Fruit fly (Drosophila melanogaster) whole organism, adult: ENCODE results near the gene CG11360.

Experiments used
- CG11617 ChIP-seq: fragments of 200-800 bp; sonication (Bioruptor generic); optimal IDR thresholded peaks from 2 replicates; lab custom pipeline; 2017; ENCODE audit warnings: mild to moderate bottlenecking, missing biosample characterization, missing genetic modification reagents, missing genetic modification characterization
- CG12768 ChIP-seq: fragments of 200-800 bp; sonication (Bioruptor generic); optimal IDR thresholded peaks from 2 replicates; lab custom pipeline; 2017; ENCODE audit warnings: missing biosample characterization, missing genetic modification characterization, mild to moderate bottlenecking, moderate library complexity, missing genetic modification reagents
- CG14711 ChIP-seq: fragments of 200-800 bp; sonication (Bioruptor generic); optimal IDR thresholded peaks from 2 replicates; lab custom pipeline; 2018; ENCODE audit warnings: missing biosample characterization, mild to moderate bottlenecking, missing genetic modification characterization, moderate library complexity
- CG1620 ChIP-seq: fragments of 200-800 bp; sonication (Bioruptor generic); optimal IDR thresholded peaks from 2 replicates; lab custom pipeline; 2016; ENCODE audit warnings: missing biosample characterization, missing genetic modification characterization
- CG33017 ChIP-seq: fragments of 200-800 bp; sonication (Bioruptor generic); optimal IDR thresholded peaks from 2 replicates; lab custom pipeline; 2018; ENCODE audit warnings: missing biosample characterization, mild to moderate bottlenecking, missing genetic modification characterization, moderate library complexity
- CG5204 ChIP-seq: fragments of 200-800 bp; sonication (Bioruptor generic); optimal IDR thresholded peaks from 2 replicates; lab custom pipeline; 2016; ENCODE audit warnings: missing biosample characterization, missing genetic modification characterization
- CG7045 ChIP-seq: fragments of 200-800 bp; sonication (Bioruptor generic); optimal IDR thresholded peaks from 2 replicates; lab custom pipeline; 2017; ENCODE audit warnings: missing biosample characterization, mild to moderate bottlenecking, missing genetic modification characterization
- CG7101 ChIP-seq: fragments of 200-800 bp; sonication (Bioruptor generic); optimal IDR thresholded peaks from 2 replicates; lab custom pipeline; 2018; ENCODE audit warnings: missing biosample characterization, mild to moderate bottlenecking, missing genetic modification characterization, moderate library complexity
- Clk ChIP-seq: fragments of 200-800 bp; sonication (Bioruptor generic); optimal IDR thresholded peaks from 2 replicates; lab custom pipeline; 2017; ENCODE audit warnings: missing biosample characterization, missing genetic modification characterization
- Crg-1 ChIP-seq: fragments of 200-800 bp; sonication (Bioruptor generic); optimal IDR thresholded peaks from 2 replicates; lab custom pipeline; 2016; ENCODE audit warnings: missing biosample characterization, missing genetic modification characterization
- Hr96 ChIP-seq: fragments of 200-800 bp; sonication (Bioruptor generic); optimal IDR thresholded peaks from 2 replicates; lab custom pipeline; 2016; ENCODE audit warnings: missing biosample characterization, missing genetic modification characterization
- Mnt ChIP-seq: fragments of 200-800 bp; sonication (Bioruptor generic); optimal IDR thresholded peaks from 2 replicates; lab custom pipeline; 2016; ENCODE audit warnings: missing biosample characterization, mild to moderate bottlenecking, missing genetic modification characterization
- bab1 ChIP-seq: fragments of 200-800 bp; sonication (Bioruptor generic); optimal IDR thresholded peaks from 3 replicates; lab custom pipeline; 2019; ENCODE audit warnings: missing biosample characterization, mild to moderate bottlenecking, missing genetic modification characterization, moderate library complexity
- cic ChIP-seq: fragments of 200-800 bp; sonication (Bioruptor generic); optimal IDR thresholded peaks from 2 replicates; lab custom pipeline; 2017; ENCODE audit warnings: missing biosample characterization, mild to moderate bottlenecking, missing genetic modification characterization, moderate library complexity
- cnc ChIP-seq, 2 experiments: fragments of >200 bp; optimal IDR thresholded peaks; 2 replicates each; lab custom pipeline; 2017
- kay ChIP-seq: fragments of 200-800 bp; sonication (Bioruptor generic); peaks from one replicate; lab custom pipeline; 2016; ENCODE audit warnings: missing biosample characterization, missing genetic modification characterization, borderline replicate concordance
- ovo ChIP-seq: fragments of 200-800 bp; sonication (Bioruptor generic); optimal IDR thresholded peaks from 2 replicates; lab custom pipeline; 2016; ENCODE audit warnings: missing biosample characterization, missing genetic modification characterization
- pad ChIP-seq: fragments of 200-800 bp; sonication (Bioruptor generic); optimal IDR thresholded peaks from 3 replicates; lab custom pipeline; 2017; ENCODE audit warnings: missing biosample characterization, missing genetic modification characterization, mild to moderate bottlenecking, moderate library complexity, missing genetic modification reagents
- tj ChIP-seq: fragments of 200-800 bp; sonication (Bioruptor generic); optimal IDR thresholded peaks from 3 replicates; lab custom pipeline; 2017; ENCODE audit warnings: missing biosample characterization, mild to moderate bottlenecking, missing genetic modification characterization, moderate library complexity
- toe ChIP-seq: fragments of 200-800 bp; sonication (Bioruptor generic); optimal IDR thresholded peaks from 2 replicates; lab custom pipeline; 2016; ENCODE audit warnings: missing biosample characterization, missing genetic modification characterization

The CG11360 gene

DNA sequence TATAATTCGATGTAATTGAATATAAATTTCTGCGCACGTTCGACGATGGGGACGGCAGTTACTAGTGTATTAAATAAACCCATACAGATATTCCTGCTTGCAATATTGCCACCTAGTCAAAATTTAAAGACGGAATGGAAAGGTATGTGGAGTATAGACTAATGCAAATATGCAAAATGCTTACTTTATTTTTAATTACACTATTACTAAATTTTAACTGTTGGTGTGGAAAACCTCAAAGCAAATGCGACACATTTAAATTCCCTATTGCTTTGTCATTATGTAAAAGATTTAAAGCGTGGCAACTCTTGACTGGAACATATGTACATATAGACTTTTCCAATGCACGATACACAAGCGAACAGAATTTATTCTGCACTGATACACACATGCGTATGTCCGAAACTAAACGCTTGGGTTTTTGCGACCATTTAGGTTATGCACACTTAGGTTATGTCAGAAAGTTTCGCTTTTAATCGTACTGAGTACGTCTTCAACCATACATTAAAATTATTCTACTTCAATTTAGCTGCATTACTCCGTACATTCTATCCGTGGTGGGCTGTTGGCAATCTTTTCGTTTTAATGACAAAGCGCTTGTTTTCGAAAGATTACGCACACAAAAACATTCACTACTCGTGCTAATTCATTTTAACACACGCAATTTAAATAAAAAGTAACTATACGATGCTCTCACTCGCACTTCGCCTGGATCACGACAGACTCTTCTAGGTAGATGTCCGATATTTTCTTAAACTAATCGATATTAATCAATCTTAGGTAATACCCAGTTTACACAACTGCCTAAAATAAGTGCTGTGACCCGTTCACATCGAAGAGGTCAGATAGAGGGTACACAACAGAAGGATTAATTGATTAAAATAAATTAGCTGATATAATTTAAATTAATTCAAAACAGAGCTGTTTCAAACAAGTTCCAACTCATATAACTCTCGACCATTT is 10.8 kb upstream of the CG11360 start, which contains the start of gene gw:
TSS of gene gw (minus strand) at position 725 of the 963 bp plus-strand sequence.
- TF ChIP-seq CG33017 (tag; lab: Kevin White, UChicago) (peak; percentile 45), pad (peak; percentile 65), Hr96 (GFP tag; lab: Kevin White, UChicago) (no peak), ovo (peak; percentile 84), CG1620 (peak; percentile 82), CG7045 (GFP tag; lab: Kevin White, UChicago) (peak; percentile 78), tj (peak; percentile 48), bab1 (GFP tag; lab: Kevin White, UChicago) (peak; percentile 73), CG14711 (tag; lab: Kevin White, UChicago) (peak; percentile 89), CG5204 (GFP tag; lab: Kevin White, UChicago) (peak; percentile 84), Crg-1 (peak; percentile 88), toe (GFP tag; lab: Kevin White, UChicago) (peak; percentile 87), cnc (optimal IDR thresholded peaks at IDR 0.05; lab: Kevin White, UChicago) (peak in 1 of 2 experiments; percentile 57), CG11617 (GFP tag; lab: Kevin White, UChicago) (peak; percentile 86), cic (peak; percentile 67), Clk (peak; percentile 71), CG7101 (tag; lab: Kevin White, UChicago) (peak; percentile 86), Mnt (GFP tag; lab: Kevin White, UChicago) (peak; percentile 90), CG12768 (GFP tag; lab: Kevin White, UChicago) (peak; percentile 75), kay (GFP tag; lab: Kevin White, UChicago) (peak; percentile 94)

- TF ChIP-seq kay (GFP tag; lab: Kevin White, UChicago) (peak; percentile 55), CG5204 (GFP tag; lab: Kevin White, UChicago) (no peak)
Observed at dm6 chr4:662101-662500, 8.8 kb upstream of the CG11360 start.

DNA sequence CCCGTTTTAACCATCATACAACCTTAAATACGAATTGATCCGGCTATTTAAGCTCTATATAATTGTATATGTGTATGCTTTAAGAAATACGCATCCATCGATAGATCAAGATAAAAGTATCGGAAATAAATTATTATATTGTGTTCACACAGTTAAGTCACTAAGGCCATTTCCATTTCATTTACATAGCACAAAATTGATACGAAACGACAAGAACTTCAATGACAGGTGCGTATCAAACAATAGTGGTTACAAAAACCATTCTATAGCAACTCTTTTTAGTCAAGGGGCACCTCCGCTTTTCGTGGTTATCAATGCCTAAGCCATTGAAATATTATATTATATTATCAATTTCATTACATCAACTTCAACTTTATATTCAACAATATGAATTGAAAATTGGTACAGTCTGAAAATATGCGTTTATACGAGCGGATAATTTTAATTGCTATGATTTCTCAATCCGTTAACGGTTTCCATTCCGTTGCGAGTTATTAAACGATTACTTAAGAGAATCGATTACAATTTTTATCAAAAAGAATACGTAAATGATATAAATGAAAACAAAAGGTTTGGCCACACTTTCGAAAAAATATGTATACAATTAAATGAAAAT is 7.8 kb upstream of the CG11360 start, which contains the start of the genes CG46466 and Slip1:
TSS of gene CG46466 (minus strand) at position 70 of the 616 bp plus-strand sequence.
TSS of gene Slip1 (plus strand) at position 567 of the 616 bp plus-strand sequence.
- TF ChIP-seq CG11617 (GFP tag; lab: Kevin White, UChicago) (peak; percentile 16), CG5204 (GFP tag; lab: Kevin White, UChicago) (peak; percentile 44), kay (GFP tag; lab: Kevin White, UChicago) (no peak), tj (no peak), CG1620 (peak; percentile 39), CG12768 (GFP tag; lab: Kevin White, UChicago) (peak; percentile 16)

DNA sequence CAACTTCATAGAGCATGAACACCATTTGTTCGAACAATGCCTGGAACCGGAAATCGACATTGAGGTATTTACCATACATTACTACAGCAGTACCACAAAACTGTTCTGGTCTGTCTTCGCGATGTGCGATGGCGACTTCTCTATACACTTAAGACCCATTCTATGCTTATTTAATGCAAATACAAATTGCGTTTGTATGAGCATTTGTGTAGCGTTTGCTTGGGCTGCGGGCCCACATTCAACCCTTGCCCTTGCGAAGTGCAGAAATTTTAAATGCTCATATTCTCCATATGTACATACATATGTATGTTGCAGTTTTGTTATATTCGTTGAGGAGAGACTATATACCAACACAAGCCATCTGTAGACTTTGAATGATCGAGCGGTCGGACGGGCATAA is 6.7 kb upstream of the CG11360 start:
- TF ChIP-seq kay (GFP tag; lab: Kevin White, UChicago) (peak; percentile 63), CG11617 (GFP tag; lab: Kevin White, UChicago) (no peak), Mnt (GFP tag; lab: Kevin White, UChicago) (no peak)

- TF ChIP-seq kay (GFP tag; lab: Kevin White, UChicago) (peak; percentile 99), CG1620 (no peak), cnc (optimal IDR thresholded peaks at IDR 0.05; lab: Kevin White, UChicago) (no peak), bab1 (GFP tag; lab: Kevin White, UChicago) (peak; percentile 67), CG11617 (GFP tag; lab: Kevin White, UChicago) (no peak), CG33017 (tag; lab: Kevin White, UChicago) (no peak), Crg-1 (peak; percentile 18), CG7045 (GFP tag; lab: Kevin White, UChicago) (no peak), CG5204 (GFP tag; lab: Kevin White, UChicago) (peak; percentile 49), tj (no peak), CG14711 (tag; lab: Kevin White, UChicago) (peak; percentile 37), Clk (no peak), CG7101 (tag; lab: Kevin White, UChicago) (no peak), cic (peak; percentile 18), Mnt (GFP tag; lab: Kevin White, UChicago) (peak; percentile 37), CG12768 (GFP tag; lab: Kevin White, UChicago) (peak; percentile 8), toe (GFP tag; lab: Kevin White, UChicago) (no peak), ovo (no peak)
Observed at dm6 chr4:694917-695720, 24.2 kb downstream of the CG11360 start.
